Worm (Caenorhabditis elegans) whole organism, L4/young adult: ENCODE data around the gene C38D4.10.

Experiments used
- W03F9.2 ChIP-seq: fragments of 150-350 bp; optimal IDR thresholded peaks from 2 replicates; lab custom pipeline; 2014; ENCODE audit warnings: missing biosample characterization, missing genetic modification characterization
- him-1 ChIP-seq: sonication (generic microtip); optimal IDR thresholded peaks from 2 replicates; lab custom pipeline; 2016; ENCODE audit warnings: missing genotype, missing genetic modification reagents, missing genetic modification characterization, missing compliant biosample characterization

- TF ChIP-seq him-1 (no peak), W03F9.2 (tag; lab: Kevin White, UChicago) (no peak)
Observed at ce11 chrIII:4779855-4780254, 2.5 kb upstream of the C38D4.10 start, which contains the start of gene B0393.9.
